Fruit fly (Drosophila melanogaster): Measurements from ENCODE around the gene CG13065.

DNA sequence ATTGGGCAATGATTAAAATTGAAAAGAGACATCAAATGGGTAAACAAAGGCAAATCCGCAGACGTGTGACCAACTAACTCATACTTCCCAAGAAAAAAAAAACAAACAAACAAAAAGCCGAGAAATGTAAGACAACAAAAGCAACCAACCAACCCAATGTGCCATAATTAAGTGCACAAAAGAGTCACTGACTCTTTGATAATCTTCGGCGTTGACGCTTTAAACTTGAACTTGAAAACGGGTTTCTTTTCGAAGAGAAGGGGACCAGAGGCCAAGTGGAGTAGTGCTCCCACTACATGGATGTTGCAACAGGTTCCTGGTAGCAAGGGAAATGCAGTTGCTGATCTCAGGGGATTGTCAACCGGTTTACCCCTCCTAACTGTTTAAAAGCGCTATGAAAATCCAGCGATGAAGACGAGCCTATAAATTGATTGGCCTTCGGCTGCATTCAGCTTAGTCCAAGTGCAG, 2.8 kb downstream of the CG13065 start, which contains the start of gene CG13064:
- TF ChIP-seq pan (optimal IDR thresholded peaks at IDR 0.05) (no peak), pan (GFP tag; optimal IDR thresholded peaks at IDR 0.05 in 1 of 2, IDR thresholded peaks at IDR 0.05 in 1 of 2) (no peak), CG8944 (GFP tag; optimal IDR thresholded peaks at IDR 0.05) (no peak), CG8281 (tag; optimal IDR thresholded peaks at IDR 0.05) (no peak), CG34376 (GFP tag; optimal IDR thresholded peaks at IDR 0.05) (no peak), CHES-1-like (GFP tag; optimal IDR thresholded peaks at IDR 0.05) (no peak), CG14050 (GFP tag; IDR thresholded peaks at IDR 0.05) (no peak), Hr78 (GFP tag; optimal IDR thresholded peaks at IDR 0.05) (peak in 1 of 2 experiments; percentile 87), MTF-1 (GFP tag; optimal IDR thresholded peaks at IDR 0.05; ENCODE audit: borderline replicate concordance) (no peak), fd96Cb (tag; optimal IDR thresholded peaks at IDR 0.05) (no peak), CG1233 (GFP tag; optimal IDR thresholded peaks at IDR 0.05) (no peak), CG30020 (tag; optimal IDR thresholded peaks at IDR 0.05) (no peak)
